Worm (Caenorhabditis elegans) whole organism, L3 larva: ENCODE data around the gene rbf-1.

Experiments
- R02D3.7 ChIP-seq: fragments of 150-350 bp; optimal IDR thresholded peaks from 2 replicates; lab custom pipeline; 2014; ENCODE audit warnings: missing biosample characterization, missing genetic modification characterization
- ZK546.5 ChIP-seq: sonication (generic microtip); optimal IDR thresholded peaks from 2 replicates; lab custom pipeline; 2017; ENCODE audit warnings: missing biosample characterization, missing genetic modification characterization
- ceh-16 ChIP-seq: sonication (generic microtip); optimal IDR thresholded peaks from 2 replicates; lab custom pipeline; 2017; ENCODE audit warnings: missing biosample characterization, missing genetic modification characterization
- ceh-82 ChIP-seq: fragments of 150-350 bp; optimal IDR thresholded peaks from 2 replicates; lab custom pipeline; 2014; ENCODE audit warnings: missing biosample characterization, missing genetic modification characterization
- ceh-9 ChIP-seq: sonication (generic microtip); optimal IDR thresholded peaks from 2 replicates; lab custom pipeline; 2018; ENCODE audit warnings: missing biosample characterization, missing genetic modification characterization
- egl-27 ChIP-seq: sonication (generic microtip); optimal IDR thresholded peaks from 4 replicates; lab custom pipeline; 2017; ENCODE audit warnings: missing biosample characterization, missing genetic modification reagents, missing genetic modification characterization
- egl-5 ChIP-seq: fragments of 150-350 bp; optimal IDR thresholded peaks from 2 replicates; lab custom pipeline; 2017; ENCODE audit warnings: missing biosample characterization, missing genetic modification reagents, missing genetic modification characterization, inconsistent platforms
- elt-1 ChIP-seq: fragments of 150-350 bp; optimal IDR thresholded peaks from 2 replicates; lab custom pipeline; 2014; ENCODE audit warnings: missing biosample characterization, missing genetic modification characterization
- elt-2 ChIP-seq: sonication (generic microtip); optimal IDR thresholded peaks from 2 replicates; lab custom pipeline; 2016; ENCODE audit warnings: missing genetic modification reagents, mild to moderate bottlenecking, missing genetic modification characterization, missing compliant biosample characterization
- elt-3 ChIP-seq, 3 experiments: fragments of 150-350 bp in 1 of 3; sonication (generic microtip) in 2 of 3; optimal IDR thresholded peaks; 2 replicates in 2 of 3; 4 replicates in 1 of 3; lab custom pipeline; 2014 to 2017; ENCODE audit warnings: missing biosample characterization in 3 of 3, missing genetic modification characterization in 3 of 3
- eor-1 ChIP-seq, 2 experiments: fragments of 150-350 bp; optimal IDR thresholded peaks; 2 replicates each; lab custom pipeline; 2014 to 2018; ENCODE audit warnings: missing biosample characterization in 2 of 2, missing genetic modification characterization in 2 of 2
- fkh-10 ChIP-seq: sonication (generic microtip); optimal IDR thresholded peaks from 2 replicates; lab custom pipeline; 2017; ENCODE audit warnings: missing biosample characterization, missing genetic modification reagents, missing genetic modification characterization
- fos-1 ChIP-seq: fragments of 150-350 bp; optimal IDR thresholded peaks from 2 replicates; lab custom pipeline; 2014; ENCODE audit warnings: missing biosample characterization, missing genetic modification characterization
- hmg-11 ChIP-seq: sonication (generic microtip); optimal IDR thresholded peaks from 2 replicates; lab custom pipeline; 2016; ENCODE audit warnings: missing genetic modification characterization, missing compliant biosample characterization
- jun-1 ChIP-seq: fragments of 150-350 bp; optimal IDR thresholded peaks from 2 replicates; lab custom pipeline; 2014; ENCODE audit warnings: missing biosample characterization, missing genetic modification reagents, missing genetic modification characterization
- lin-15B ChIP-seq: fragments of 150-350 bp; optimal IDR thresholded peaks from 2 replicates; lab custom pipeline; 2014; ENCODE audit warnings: missing biosample characterization, missing genetic modification characterization
- lin-39 ChIP-seq: fragments of 150-350 bp; optimal IDR thresholded peaks from 2 replicates; lab custom pipeline; 2018; ENCODE audit warnings: missing biosample characterization, missing genetic modification reagents, missing genetic modification characterization
- lsy-12 ChIP-seq: sonication (generic microtip); optimal IDR thresholded peaks from 2 replicates; lab custom pipeline; 2016; ENCODE audit warnings: mild to moderate bottlenecking, missing genetic modification characterization, missing compliant biosample characterization
- nfya-1 ChIP-seq: sonication (generic microtip); optimal IDR thresholded peaks from 2 replicates; lab custom pipeline; 2017; ENCODE audit warnings: missing genetic modification characterization, mild to moderate bottlenecking, missing compliant biosample characterization, antibody characterized with exemption, moderate library complexity; ENCODE audit not compliant: insufficient read depth
- nhr-11 ChIP-seq: fragments of 150-350 bp; optimal IDR thresholded peaks from 2 replicates; lab custom pipeline; 2014; ENCODE audit warnings: missing biosample characterization, missing genetic modification characterization
- nhr-12 ChIP-seq: fragments of 150-350 bp; optimal IDR thresholded peaks from 2 replicates; lab custom pipeline; 2014; ENCODE audit warnings: missing biosample characterization, missing genetic modification characterization
- nhr-237 ChIP-seq: fragments of 150-350 bp; optimal IDR thresholded peaks from 2 replicates; lab custom pipeline; 2014; ENCODE audit warnings: missing biosample characterization, missing genetic modification characterization
- nhr-25 ChIP-seq: sonication (generic microtip); optimal IDR thresholded peaks from 2 replicates; lab custom pipeline; 2017; ENCODE audit warnings: missing biosample characterization, missing genetic modification characterization
- nhr-28 ChIP-seq: fragments of 150-350 bp; optimal IDR thresholded peaks from 2 replicates; lab custom pipeline; 2014; ENCODE audit warnings: missing biosample characterization, missing genetic modification characterization
- nhr-67 ChIP-seq: fragments of 150-350 bp; optimal IDR thresholded peaks from 2 replicates; lab custom pipeline; 2014; ENCODE audit warnings: missing biosample characterization, missing genetic modification characterization
- pqm-1 ChIP-seq: fragments of 150-350 bp; optimal IDR thresholded peaks from 2 replicates; lab custom pipeline; 2017; ENCODE audit warnings: missing biosample characterization, missing genetic modification characterization, inconsistent platforms
- skn-1 ChIP-seq: fragments of 150-350 bp; optimal IDR thresholded peaks from 2 replicates; lab custom pipeline; 2014; ENCODE audit warnings: missing biosample characterization, missing genetic modification characterization
- snpc-4 ChIP-seq: fragments of 150-350 bp; optimal IDR thresholded peaks from 2 replicates; lab custom pipeline; 2014; ENCODE audit warnings: missing biosample characterization, missing genetic modification characterization
- tbx-2 ChIP-seq: sonication (generic microtip); optimal IDR thresholded peaks from 2 replicates; lab custom pipeline; 2016; ENCODE audit warnings: mild to moderate bottlenecking, missing genetic modification characterization, missing compliant biosample characterization
- unc-39 ChIP-seq: sonication (generic microtip); optimal IDR thresholded peaks from 4 replicates; lab custom pipeline; 2017; ENCODE audit warnings: missing biosample characterization, missing genetic modification characterization
- unc-62 ChIP-seq: fragments of 150-350 bp; sonication (generic microtip); optimal IDR thresholded peaks from 4 replicates; lab custom pipeline; 2014; ENCODE audit warnings: missing biosample characterization, missing genetic modification reagents, missing genetic modification characterization
- ztf-4 ChIP-seq: fragments of 150-350 bp; optimal IDR thresholded peaks from 2 replicates; lab custom pipeline; 2014; ENCODE audit warnings: missing biosample characterization, missing genetic modification characterization

The rbf-1 gene

ce11 chrIII:6653932-6654331, 21.6 kb upstream of the rbf-1 start:
- TF ChIP-seq fos-1 (tag; lab: Kevin White, UChicago), result no peak
- TF ChIP-seq ZK546.5 (tag; lab: Kevin White, UChicago), result no peak
- TF ChIP-seq egl-5 (tag; lab: Kevin White, UChicago), result no peak
- TF ChIP-seq ceh-16 (tag; lab: Kevin White, UChicago), result no peak
- no peak for TF ChIP-seq unc-62
- no peak for TF ChIP-seq lsy-12 (tag; lab: Kevin White, UChicago)
- no peak for TF ChIP-seq ztf-4
- no peak for TF ChIP-seq eor-1 (tag; optimal IDR thresholded peaks at IDR 0.05; lab: Kevin White, UChicago)
- TF ChIP-seq lin-39 (tag; lab: Kevin White, UChicago), result no peak
- no peak for TF ChIP-seq nhr-237
- TF ChIP-seq skn-1 (tag; lab: Kevin White, UChicago), result no peak
- no peak for TF ChIP-seq R02D3.7
- TF ChIP-seq pqm-1 (tag; lab: Kevin White, UChicago), result no peak
- TF ChIP-seq ceh-9 (tag; lab: Kevin White, UChicago), result no peak
- TF ChIP-seq lin-15B (tag; lab: Kevin White, UChicago), result no peak
- no peak for TF ChIP-seq elt-1 (tag; lab: Kevin White, UChicago)
- TF ChIP-seq nfya-1 (tag; lab: Kevin White, UChicago), result no peak

- TF ChIP-seq lin-39 (tag; lab: Kevin White, UChicago) (peak; percentile 64), snpc-4 (tag; lab: Kevin White, UChicago) (peak; percentile 32), unc-39 (tag; lab: Kevin White, UChicago) (no peak), R02D3.7 (no peak), nfya-1 (tag; lab: Kevin White, UChicago) (peak; percentile 55), fkh-10 (GFP tag; lab: Kevin White, UChicago) (peak; percentile 16), ceh-16 (tag; lab: Kevin White, UChicago) (no peak), egl-5 (tag; lab: Kevin White, UChicago) (peak; percentile 0), nhr-237 (no peak)
Observed at ce11 chrIII:6655830-6656229, 19.7 kb upstream of the rbf-1 start.

DNA sequence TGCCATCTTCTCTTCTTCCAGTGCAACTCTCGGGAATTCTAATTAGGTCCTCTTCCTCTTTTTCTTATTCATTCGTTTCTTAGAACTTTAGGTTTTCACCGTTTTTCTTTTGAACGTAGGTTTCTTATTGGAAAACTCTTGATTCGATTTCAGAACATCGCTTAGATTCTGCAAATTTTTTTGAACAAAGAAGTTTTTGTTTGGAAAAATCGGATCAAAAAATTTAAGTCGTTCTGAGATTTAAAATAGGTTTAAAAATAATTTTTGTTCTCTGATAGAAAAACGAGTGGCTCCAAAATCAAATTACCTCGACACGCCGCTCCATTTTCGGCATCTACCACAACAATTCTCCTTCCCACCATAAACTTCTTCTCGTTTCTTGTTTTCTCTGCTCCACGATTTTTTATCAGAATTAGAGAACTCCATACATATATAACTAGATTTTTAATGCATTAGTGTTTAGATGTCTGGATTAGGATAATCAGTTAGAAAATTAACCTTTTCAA, 4.8 kb upstream of the rbf-1 start:
- TF ChIP-seq nhr-11 (tag; lab: Kevin White, UChicago), result no peak
- peak; percentile 38 for TF ChIP-seq fkh-10 (GFP tag; lab: Kevin White, UChicago)
- TF ChIP-seq, all 47 proteins: peak for 1

- TF ChIP-seq hmg-11 (no peak), nhr-67 (tag; lab: Kevin White, UChicago) (no peak)
Observed at ce11 chrIII:6677304-6677703, 1.7 kb downstream of the rbf-1 start.

ce11 chrIII:6679323-6679722, 3.8 kb downstream of the rbf-1 start:
- TF ChIP-seq tbx-2, result no peak
- TF ChIP-seq ztf-4, result no peak
- TF ChIP-seq nhr-11 (tag; lab: Kevin White, UChicago), result no peak
- TF ChIP-seq ceh-16 (tag; lab: Kevin White, UChicago), result no peak
- no peak for TF ChIP-seq nfya-1 (tag; lab: Kevin White, UChicago)
- no peak for TF ChIP-seq unc-39 (tag; lab: Kevin White, UChicago)
- TF ChIP-seq lsy-12 (tag; lab: Kevin White, UChicago), result no peak

DNA sequence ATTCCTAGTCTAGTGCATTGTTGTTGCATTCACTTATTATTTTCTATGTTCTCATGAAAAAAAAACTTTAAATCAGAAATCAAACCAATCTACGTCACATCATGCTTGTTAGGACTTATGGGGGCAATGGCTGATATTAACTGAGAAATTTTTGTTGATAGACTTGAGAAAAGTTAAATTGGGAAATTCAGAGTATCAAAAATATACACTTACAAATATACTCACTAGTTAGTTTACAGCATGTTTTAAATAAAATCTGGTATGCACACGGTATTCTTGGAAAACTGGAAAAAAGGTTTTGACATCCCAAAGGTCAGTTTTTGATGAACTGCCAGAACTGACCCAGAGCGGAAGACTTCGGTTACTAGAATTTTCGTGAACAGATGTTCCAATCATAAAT, 5.4 kb downstream of the rbf-1 start:
- no peak for TF ChIP-seq jun-1 (tag; lab: Kevin White, UChicago)
- no peak for TF ChIP-seq ztf-4
- no peak for TF ChIP-seq unc-39 (tag; lab: Kevin White, UChicago)
- TF ChIP-seq elt-2, result no peak
- TF ChIP-seq egl-27, result no peak
- TF ChIP-seq elt-3 (tag; optimal IDR thresholded peaks at IDR 0.05; lab: Kevin White, UChicago), result no peak
- TF ChIP-seq pqm-1 (tag; lab: Kevin White, UChicago), result no peak
- TF ChIP-seq nhr-12, result no peak
- TF ChIP-seq nhr-28 (tag; lab: Kevin White, UChicago), result no peak
- TF ChIP-seq ceh-82, result no peak
- no peak for TF ChIP-seq ZK546.5 (tag; lab: Kevin White, UChicago)
- TF ChIP-seq nhr-25 (tag; lab: Kevin White, UChicago), result no peak
- TF ChIP-seq nhr-11 (tag; lab: Kevin White, UChicago), result no peak
- no peak for TF ChIP-seq nfya-1 (tag; lab: Kevin White, UChicago)
